Worm (Caenorhabditis elegans) whole organism, early embryonic: Measurements from ENCODE around the gene C28G1.2.

Experiments
- B0310.2 ChIP-seq: sonication (generic microtip); optimal IDR thresholded peaks from 2 replicates; lab custom pipeline; 2016; ENCODE audit warnings: mild to moderate bottlenecking, missing genetic modification characterization, missing compliant biosample characterization
- F13C5.2 ChIP-seq: sonication (generic microtip); optimal IDR thresholded peaks from 2 replicates; lab custom pipeline; 2017; ENCODE audit warnings: mild to moderate bottlenecking, missing genetic modification characterization, inconsistent platforms, missing compliant biosample characterization
- aly-1 ChIP-seq: sonication (generic microtip); optimal IDR thresholded peaks from 2 replicates; lab custom pipeline; 2016; ENCODE audit warnings: missing genetic modification characterization, missing compliant biosample characterization
- ama-1 ChIP-seq: fragments of 150-350 bp; optimal IDR thresholded peaks from 2 replicates; lab custom pipeline; 2014
- ceh-13 ChIP-seq: fragments of 200-800 bp; sonication (Bioruptor generic); optimal IDR thresholded peaks from 2 replicates; lab custom pipeline; 2018; ENCODE audit warnings: mild to moderate bottlenecking, missing genetic modification characterization, missing compliant biosample characterization
- ceh-36 ChIP-seq: sonication (generic microtip); optimal IDR thresholded peaks from 2 replicates; lab custom pipeline; 2016; ENCODE audit warnings: missing genetic modification characterization, inconsistent platforms, missing compliant biosample characterization
- ets-7 ChIP-seq: sonication (generic microtip); optimal IDR thresholded peaks from 2 replicates; lab custom pipeline; 2016; ENCODE audit warnings: missing genotype, missing genetic modification characterization, missing compliant biosample characterization
- flt-1 ChIP-seq: fragments of 200-800 bp; sonication (Bioruptor generic); IDR thresholded peaks from 2 replicates; pipeline ENCODE4 v1.3.6; 2022; ENCODE audit warnings: missing genetic modification characterization, missing compliant biosample characterization
- hmbx-1 ChIP-seq: sonication (generic microtip); optimal IDR thresholded peaks from 2 replicates; lab custom pipeline; 2016; ENCODE audit warnings: mild to moderate bottlenecking, missing genetic modification characterization, missing compliant biosample characterization
- hmg-4 ChIP-seq: fragments of 200-800 bp; sonication (Bioruptor generic); optimal IDR thresholded peaks from 2 replicates; lab custom pipeline; 2018; ENCODE audit warnings: mild to moderate bottlenecking, missing genetic modification characterization, missing compliant biosample characterization
- hnd-1 ChIP-seq: sonication (generic microtip); optimal IDR thresholded peaks from 2 replicates; lab custom pipeline; 2016; ENCODE audit warnings: missing genetic modification characterization, missing compliant biosample characterization
- pes-1 ChIP-seq: fragments of 200-800 bp; sonication (Bioruptor generic); IDR thresholded peaks from 2 replicates; pipeline ENCODE4 v1.3.6; 2022; ENCODE audit warnings: missing genetic modification reagents, missing genetic modification characterization, missing compliant biosample characterization
- scrt-1 ChIP-seq: fragments of 200-800 bp; sonication (Bioruptor generic); IDR thresholded peaks from 2 replicates; pipeline ENCODE4 v1.3.6; 2022; ENCODE audit warnings: missing genetic modification characterization, missing compliant biosample characterization
- sea-1 ChIP-seq: fragments of 200-800 bp; sonication (Bioruptor generic); conservative IDR thresholded peaks from 2 replicates; pipeline ENCODE4 v1.3.6; 2022; ENCODE audit warnings: missing genetic modification characterization, missing compliant biosample characterization
- tbx-11 ChIP-seq: fragments of 200-800 bp; sonication (Bioruptor generic); IDR thresholded peaks from 2 replicates; pipeline ENCODE4 v1.3.6; 2022; ENCODE audit warnings: missing genetic modification characterization, missing compliant biosample characterization
- tbx-37 ChIP-seq: fragments of 200-800 bp; sonication (Bioruptor generic); conservative IDR thresholded peaks from 2 replicates; pipeline ENCODE4 v1.3.6; 2022; ENCODE audit warnings: missing genetic modification reagents, missing genetic modification characterization, missing compliant biosample characterization
- tra-4 ChIP-seq: sonication (generic microtip); optimal IDR thresholded peaks from 2 replicates; lab custom pipeline; 2017; ENCODE audit warnings: missing genetic modification characterization, missing compliant biosample characterization

The C28G1.2 gene

ce11 chrX:8835405-8835804 is 411 bp upstream of the C28G1.2 start, which contains the start of gene sec-15:
TSS of gene sec-15 (minus strand) at chrX:8835715.
- TF ChIP-seq sea-1 (GFP tag; lab: Robert Waterston, UW), result no peak
- TF ChIP-seq hmg-4 (GFP tag; lab: Kevin White, UChicago), result no peak
- TF ChIP-seq ama-1, result no peak
- no peak for TF ChIP-seq tbx-11
- no peak for TF ChIP-seq tra-4 (tag; lab: Kevin White, UChicago)
- no peak for TF ChIP-seq B0310.2 (tag; lab: Kevin White, UChicago)
- no peak for TF ChIP-seq aly-1 (tag; lab: Kevin White, UChicago)
- no peak for TF ChIP-seq hnd-1 (tag; lab: Kevin White, UChicago)
- TF ChIP-seq ets-7 (tag; lab: Kevin White, UChicago), result no peak
- TF ChIP-seq F13C5.2 (tag; lab: Kevin White, UChicago), result no peak
- TF ChIP-seq ceh-36, result no peak
- no peak for TF ChIP-seq tbx-37 (GFP tag; lab: Robert Waterston, UW)
- TF ChIP-seq flt-1 (GFP tag; lab: Robert Waterston, UW), result no peak

ce11 chrX:8838176-8838575 is 2.4 kb downstream of the C28G1.2 start:
- no peak for TF ChIP-seq hmbx-1 (tag; lab: Kevin White, UChicago)
- TF ChIP-seq ets-7 (tag; lab: Kevin White, UChicago), result no peak
- no peak for TF ChIP-seq tra-4 (tag; lab: Kevin White, UChicago)
- TF ChIP-seq hnd-1 (tag; lab: Kevin White, UChicago), result no peak
- TF ChIP-seq B0310.2 (tag; lab: Kevin White, UChicago), result no peak
- TF ChIP-seq sea-1 (GFP tag; lab: Robert Waterston, UW), result no peak
- TF ChIP-seq aly-1 (tag; lab: Kevin White, UChicago), result no peak
- TF ChIP-seq pes-1 (GFP tag; lab: Robert Waterston, UW), result no peak
- no peak for TF ChIP-seq hmg-4 (GFP tag; lab: Kevin White, UChicago)
- no peak for TF ChIP-seq ceh-13 (GFP tag; lab: Kevin White, UChicago)
- TF ChIP-seq tbx-37 (GFP tag; lab: Robert Waterston, UW), result no peak
- no peak for TF ChIP-seq tbx-11
- no peak for TF ChIP-seq ceh-36
- no peak for TF ChIP-seq ama-1
- no peak for TF ChIP-seq F13C5.2 (tag; lab: Kevin White, UChicago)
- no peak for TF ChIP-seq scrt-1 (GFP tag; lab: Robert Waterston, UW)
- no peak for TF ChIP-seq flt-1 (GFP tag; lab: Robert Waterston, UW)

DNA sequence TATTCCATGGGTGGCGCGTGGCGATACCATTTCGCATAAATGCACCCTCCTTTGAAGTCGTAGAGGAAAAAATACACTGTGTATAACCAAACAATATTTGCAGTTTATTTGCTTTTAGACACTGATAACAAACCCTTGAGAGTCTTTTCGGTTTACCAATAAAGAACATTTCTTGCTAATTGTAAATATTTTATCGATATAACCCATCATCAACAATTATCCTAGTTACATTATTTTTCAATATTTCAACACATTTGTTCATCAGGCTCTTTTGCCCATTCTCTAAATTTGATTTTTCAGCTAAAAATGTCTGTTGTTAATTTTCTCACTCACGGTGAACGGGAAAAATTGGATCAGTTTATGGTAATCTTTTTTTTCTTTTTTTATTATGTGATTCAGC is 8.2 kb downstream of the C28G1.2 start, which contains the start of gene ubc-23:
ubc-23 (plus strand) TSS at position 301 of the 400 bp plus-strand sequence.
- TF ChIP-seq scrt-1 (GFP tag; lab: Robert Waterston, UW) (no peak), ceh-36 (no peak), aly-1 (tag; lab: Kevin White, UChicago) (no peak), ceh-13 (GFP tag; lab: Kevin White, UChicago) (no peak), hnd-1 (tag; lab: Kevin White, UChicago) (no peak), ets-7 (tag; lab: Kevin White, UChicago) (no peak), hmg-4 (GFP tag; lab: Kevin White, UChicago) (no peak), sea-1 (GFP tag; lab: Robert Waterston, UW) (no peak), tra-4 (tag; lab: Kevin White, UChicago) (no peak), tbx-37 (GFP tag; lab: Robert Waterston, UW) (no peak), ama-1 (no peak)

DNA sequence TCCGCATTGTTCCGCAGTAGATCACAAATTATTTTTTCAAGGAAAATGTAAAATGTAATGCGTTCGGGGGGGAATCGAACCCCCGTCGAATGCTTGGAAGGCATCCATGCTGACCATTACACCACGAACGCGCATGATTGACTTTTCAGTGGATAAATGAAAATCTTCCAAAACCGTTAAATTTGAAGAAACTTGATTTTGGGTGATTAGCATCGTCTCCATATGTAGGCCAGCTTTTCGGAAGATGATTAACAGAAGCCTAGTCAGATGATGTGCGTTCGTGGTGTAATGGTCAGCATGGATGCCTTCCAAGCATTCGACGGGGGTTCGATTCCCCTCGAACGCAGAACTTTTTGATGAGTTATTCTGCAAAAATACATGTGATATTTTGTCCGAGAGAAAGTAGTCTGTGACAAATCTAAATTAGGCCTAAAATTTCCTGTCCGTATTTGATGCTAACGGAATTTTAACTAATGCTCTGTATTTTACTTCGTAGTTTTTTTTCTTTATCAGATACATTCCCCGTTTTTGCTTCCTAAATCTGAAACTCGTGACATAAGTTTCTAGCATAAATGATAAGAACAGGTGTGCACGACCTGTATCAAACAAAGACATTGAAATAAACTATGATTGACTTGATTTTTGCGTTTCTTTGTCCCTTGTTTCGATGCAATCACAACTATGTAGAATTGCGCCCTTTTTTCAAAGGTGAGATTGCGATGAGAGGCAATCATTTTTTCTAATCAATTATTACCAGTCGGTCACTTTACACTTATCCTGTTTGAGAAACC is 10.8 kb downstream of the C28G1.2 start, which contains the start of gene C28G1.10:
C28G1.10 (plus strand) TSS at position 676 of the 791 bp plus-strand sequence.
- TF ChIP-seq flt-1 (GFP tag; lab: Robert Waterston, UW) (no peak), B0310.2 (tag; lab: Kevin White, UChicago) (no peak), hmbx-1 (tag; lab: Kevin White, UChicago) (no peak), hnd-1 (tag; lab: Kevin White, UChicago) (no peak), F13C5.2 (tag; lab: Kevin White, UChicago) (no peak), aly-1 (tag; lab: Kevin White, UChicago) (no peak), scrt-1 (GFP tag; lab: Robert Waterston, UW) (no peak), tbx-11 (no peak), ets-7 (tag; lab: Kevin White, UChicago) (no peak), hmg-4 (GFP tag; lab: Kevin White, UChicago) (no peak)

ce11 chrX:8853524-8853923 is 17.7 kb downstream of the C28G1.2 start, which contains the start of gene sprp-4:
TSS of gene sprp-4 (minus strand) at chrX:8853624.
- no peak for TF ChIP-seq tbx-37 (GFP tag; lab: Robert Waterston, UW)
- TF ChIP-seq hmbx-1 (tag; lab: Kevin White, UChicago), result no peak
- no peak for TF ChIP-seq ama-1
- no peak for TF ChIP-seq F13C5.2 (tag; lab: Kevin White, UChicago)
- TF ChIP-seq hmg-4 (GFP tag; lab: Kevin White, UChicago), result no peak
- no peak for TF ChIP-seq tra-4 (tag; lab: Kevin White, UChicago)
- TF ChIP-seq scrt-1 (GFP tag; lab: Robert Waterston, UW), result no peak
- TF ChIP-seq ets-7 (tag; lab: Kevin White, UChicago), result no peak
- TF ChIP-seq B0310.2 (tag; lab: Kevin White, UChicago), result no peak
- TF ChIP-seq sea-1 (GFP tag; lab: Robert Waterston, UW), result no peak
- no peak for TF ChIP-seq tbx-11
- TF ChIP-seq hnd-1 (tag; lab: Kevin White, UChicago), result no peak
- no peak for TF ChIP-seq ceh-13 (GFP tag; lab: Kevin White, UChicago)
- TF ChIP-seq pes-1 (GFP tag; lab: Robert Waterston, UW), result no peak
- no peak for TF ChIP-seq aly-1 (tag; lab: Kevin White, UChicago)
- no peak for TF ChIP-seq ceh-36

ce11 chrX:8854409-8854808 is 18.6 kb downstream of the C28G1.2 start:
- no peak for TF ChIP-seq scrt-1 (GFP tag; lab: Robert Waterston, UW)
